Comparison of ENCODE assay signal across 2 fruit fly cellular contexts in genomic region chr2L:2623947-2624346, dm6.
TF ChIP-seq lines count a peak whose summit lies in the region.

No protein-coding gene starts in this region.

- TF ChIP-seq CTCF in whole organism, embryonic (GFP tag; optimal IDR thresholded peaks at IDR 0.05; lab: Kevin White, UChicago) = no peak

TF ChIP-seq in whole organism, embryonic, 481 proteins besides CTCF, POLR2A, EP300 and RAD21:
- TF ChIP-seq Hr39 (optimal IDR thresholded peaks at IDR 0.05; lab: Kevin White, UChicago) (peak; percentile 30), CG10267 (tag; optimal IDR thresholded peaks at IDR 0.05; lab: Kevin White, UChicago) (no peak)

TF ChIP-seq in whole organism, wandering third instar larva, 38 proteins besides CTCF, POLR2A, EP300 and RAD21:
- TF ChIP-seq Hnf4 (GFP tag; optimal IDR thresholded peaks at IDR 0.05; lab: Kevin White, UChicago) = no peak
- peak; percentile 99 for TF ChIP-seq Dfd (GFP tag; optimal IDR thresholded peaks at IDR 0.05; lab: Kevin White, UChicago)

Comparison
In these comparisons a context has a peak if more than half of its experiments do, and no peak if none do; other contexts are left out.
1. Of the 10 proteins assayed by ChIP-seq in both whole organism, embryonic and whole organism, wandering third instar larva: peak only in whole organism, embryonic: none; only in whole organism, wandering third instar larva: Dfd; in both: none; in neither: 9.